Worm (Caenorhabditis elegans) whole organism, L1 larva: Measurements from ENCODE around the gene oac-23.
A peak's percentile ranks its signal among the peaks of the same experiment; 100 is the strongest.

ENCODE experiments used
- C04F5.9 ChIP-seq: sonication (generic microtip); optimal IDR thresholded peaks from 2 replicates; lab custom pipeline; 2016; ENCODE audit warnings: missing genetic modification characterization, missing compliant biosample characterization
- C16A3.4 ChIP-seq: fragments of 150-350 bp; optimal IDR thresholded peaks from 2 replicates; lab custom pipeline; 2014; ENCODE audit warnings: missing biosample characterization, missing genetic modification characterization
- C34B4.2 ChIP-seq: sonication (generic microtip); optimal IDR thresholded peaks from 2 replicates; lab custom pipeline; 2017; ENCODE audit warnings: mild to moderate bottlenecking, missing genetic modification characterization, missing compliant biosample characterization
- alr-1 ChIP-seq: fragments of 200-800 bp; sonication (Bioruptor generic); optimal IDR thresholded peaks from 2 replicates; lab custom pipeline; 2018; ENCODE audit warnings: borderline replicate concordance, mild to moderate bottlenecking, missing genetic modification characterization, missing compliant biosample characterization
- aly-2 ChIP-seq: fragments of 150-350 bp; optimal IDR thresholded peaks from 2 replicates; lab custom pipeline; 2014; ENCODE audit warnings: missing biosample characterization, missing genetic modification characterization
- ama-1 ChIP-seq: fragments of 150-350 bp; optimal IDR thresholded peaks from 2 replicates; lab custom pipeline; 2014
- ceh-8 ChIP-seq: fragments of 200-800 bp; sonication (Bioruptor generic); optimal IDR thresholded peaks from 2 replicates; lab custom pipeline; 2018; ENCODE audit warnings: mild to moderate bottlenecking, missing genetic modification characterization, moderate library complexity, missing compliant biosample characterization
- ces-1 ChIP-seq: fragments of 150-350 bp; optimal IDR thresholded peaks from 2 replicates; lab custom pipeline; 2014; ENCODE audit warnings: missing biosample characterization, missing genetic modification reagents, missing genetic modification characterization
- dpl-1 ChIP-seq, 3 experiments: fragments of 150-350 bp in 2 of 3; sonication (generic microtip) in 1 of 3; optimal IDR thresholded peaks; 2 replicates each; lab custom pipeline; 2014 to 2017; ENCODE audit warnings: missing biosample characterization in 3 of 3, missing genetic modification characterization in 3 of 3, missing genetic modification reagents in 3 of 3
- dsc-1 ChIP-seq: sonication (generic microtip); optimal IDR thresholded peaks from 2 replicates; lab custom pipeline; 2016; ENCODE audit warnings: mild to moderate bottlenecking, missing genetic modification characterization, missing compliant biosample characterization
- efl-1 ChIP-seq, 4 experiments: fragments of 150-350 bp; optimal IDR thresholded peaks in 3 of 4; peaks in 1 of 4; 1 replicate in 1 of 4; 2 replicates in 3 of 4; lab custom pipeline; 2014; ENCODE audit warnings: missing biosample characterization in 2 of 4, missing genetic modification characterization in 2 of 4, missing genetic modification reagents in 2 of 4
- egl-27 ChIP-seq, 2 experiments: fragments of 150-350 bp in 1 of 2; sonication (generic microtip); optimal IDR thresholded peaks; 3 replicates each; lab custom pipeline; 2017 to 2018; ENCODE audit warnings: missing biosample characterization in 2 of 2, missing genetic modification characterization in 2 of 2, missing genetic modification reagents in 2 of 2
- fkh-4 ChIP-seq: sonication (generic microtip); optimal IDR thresholded peaks from 2 replicates; lab custom pipeline; 2016; ENCODE audit warnings: missing compliant biosample characterization, missing genetic modification characterization, borderline replicate concordance
- fkh-8 ChIP-seq: sonication (generic microtip); optimal IDR thresholded peaks from 2 replicates; lab custom pipeline; 2016; ENCODE audit warnings: mild to moderate bottlenecking, missing genetic modification characterization, missing compliant biosample characterization
- fos-1 ChIP-seq: fragments of 150-350 bp; optimal IDR thresholded peaks from 2 replicates; lab custom pipeline; 2014; ENCODE audit warnings: missing biosample characterization, missing genetic modification characterization
- isw-1 ChIP-seq: fragments of 200-800 bp; sonication (Bioruptor generic); IDR thresholded peaks from 2 replicates; pipeline ENCODE4 v1.3.6; 2022; ENCODE audit warnings: missing genetic modification characterization, missing compliant biosample characterization
- lin-14 ChIP-seq: fragments of 200-800 bp; sonication (Bioruptor generic); optimal IDR thresholded peaks from 2 replicates; lab custom pipeline; 2018; ENCODE audit warnings: mild to moderate bottlenecking, missing genetic modification characterization, moderate library complexity, missing compliant biosample characterization
- lir-3 ChIP-seq: sonication (generic microtip); optimal IDR thresholded peaks from 2 replicates; lab custom pipeline; 2016; ENCODE audit warnings: mild to moderate bottlenecking, missing genetic modification characterization, moderate library complexity, missing compliant biosample characterization; ENCODE audit not compliant: poor library complexity
- lsy-2 ChIP-seq, 2 experiments: fragments of 150-350 bp; optimal IDR thresholded peaks; 2 replicates each; lab custom pipeline; 2014; ENCODE audit warnings: missing biosample characterization in 2 of 2, missing genetic modification characterization in 2 of 2
- nhr-11 ChIP-seq: fragments of 150-350 bp; optimal IDR thresholded peaks from 2 replicates; lab custom pipeline; 2014; ENCODE audit warnings: missing biosample characterization, missing genetic modification characterization
- nhr-19 ChIP-seq: fragments of 200-800 bp; sonication (Bioruptor generic); conservative IDR thresholded peaks from 2 replicates; pipeline ENCODE4 v1.3.6; 2022; ENCODE audit warnings: missing genetic modification characterization, missing compliant biosample characterization
- nhr-85 ChIP-seq: sonication (generic microtip); peaks from one replicate; lab custom pipeline; 2016; ENCODE audit warnings: missing genetic modification characterization, inconsistent platforms, missing compliant biosample characterization
- nhr-90 ChIP-seq: sonication (generic microtip); optimal IDR thresholded peaks from 2 replicates; lab custom pipeline; 2016; ENCODE audit warnings: mild to moderate bottlenecking, missing genetic modification characterization, missing compliant biosample characterization; ENCODE audit not compliant: poor library complexity
- pag-3 ChIP-seq: sonication (generic microtip); optimal IDR thresholded peaks from 2 replicates; lab custom pipeline; 2017; ENCODE audit warnings: missing genetic modification characterization, mild to moderate bottlenecking, missing compliant biosample characterization, antibody characterized with exemption, borderline replicate concordance; ENCODE audit not compliant: insufficient read depth
- skn-1 ChIP-seq: fragments of 150-350 bp; optimal IDR thresholded peaks from 2 replicates; lab custom pipeline; 2014; ENCODE audit warnings: missing biosample characterization, missing genetic modification characterization
- sptf-1 ChIP-seq: fragments of 150-350 bp; optimal IDR thresholded peaks from 2 replicates; lab custom pipeline; 2014; ENCODE audit warnings: missing biosample characterization, missing genetic modification characterization
- sup-37 ChIP-seq: fragments of 200-800 bp; sonication (Bioruptor generic); optimal IDR thresholded peaks from 2 replicates; lab custom pipeline; 2018; ENCODE audit warnings: mild to moderate bottlenecking, missing genetic modification characterization, missing compliant biosample characterization
- tbx-2 ChIP-seq: sonication (generic microtip); optimal IDR thresholded peaks from 2 replicates; lab custom pipeline; 2016; ENCODE audit warnings: missing genetic modification characterization, missing compliant biosample characterization
- unc-30 ChIP-seq: sonication (generic microtip); optimal IDR thresholded peaks from 2 replicates; lab custom pipeline; 2017; ENCODE audit warnings: missing biosample characterization, missing genetic modification characterization
- unc-62 ChIP-seq: fragments of 150-350 bp; optimal IDR thresholded peaks from 2 replicates; lab custom pipeline; 2014; ENCODE audit warnings: missing biosample characterization, missing genetic modification reagents, missing genetic modification characterization
- unc-86 ChIP-seq: sonication (generic microtip); optimal IDR thresholded peaks from 2 replicates; lab custom pipeline; 2016; ENCODE audit warnings: missing genetic modification characterization, missing compliant biosample characterization
- unc-98 ChIP-seq: fragments of 200-800 bp; sonication (Bioruptor generic); IDR thresholded peaks from 2 replicates; pipeline ENCODE4 v1.3.6; 2022; ENCODE audit warnings: missing genetic modification characterization, missing compliant biosample characterization
- ztf-11 ChIP-seq, 2 experiments: sonication (generic microtip); optimal IDR thresholded peaks; 2 replicates each; lab custom pipeline; 2016 to 2017; ENCODE audit warnings: missing genetic modification characterization in 2 of 2, missing biosample characterization in 1 of 2, missing compliant biosample characterization in 1 of 2

oac-23 gene

ce11 chrIV:3855543-3855942 is 25.7 kb upstream of the oac-23 start, which contains the start of gene zag-1:
zag-1 (plus strand) TSS chrIV:3855843.
- no peak for TF ChIP-seq fos-1 (tag; lab: Kevin White, UChicago)
- TF ChIP-seq dpl-1 (GFP tag; optimal IDR thresholded peaks at IDR 0.05; lab: Kevin White, UChicago), result no peak
- no peak for TF ChIP-seq pag-3 (tag; lab: Kevin White, UChicago)
- no peak for TF ChIP-seq unc-62 (GFP tag; lab: Kevin White, UChicago)
- TF ChIP-seq egl-27 (tag; optimal IDR thresholded peaks at IDR 0.05; lab: Kevin White, UChicago), result no peak
- no peak for TF ChIP-seq lir-3
- TF ChIP-seq fkh-4 (tag; lab: Kevin White, UChicago), result no peak
- TF ChIP-seq tbx-2 (tag; lab: Kevin White, UChicago), result no peak
- no peak for TF ChIP-seq lsy-2 (tag; optimal IDR thresholded peaks at IDR 0.05; lab: Kevin White, UChicago)
- no peak for TF ChIP-seq unc-30 (tag; lab: Kevin White, UChicago)
- no peak for TF ChIP-seq C34B4.2
- no peak for TF ChIP-seq nhr-90
- no peak for TF ChIP-seq ces-1 (GFP tag; lab: Kevin White, UChicago)
- no peak for TF ChIP-seq sup-37 (GFP tag; lab: Kevin White, UChicago)
- TF ChIP-seq aly-2 (tag; lab: Kevin White, UChicago), result no peak
- no peak for TF ChIP-seq lin-14
- TF ChIP-seq unc-98 (GFP tag; lab: Robert Waterston, UW), result no peak
- no peak for TF ChIP-seq fkh-8 (tag; lab: Kevin White, UChicago)
- no peak for TF ChIP-seq unc-86 (tag; lab: Kevin White, UChicago)
- no peak for TF ChIP-seq C16A3.4 (tag; lab: Kevin White, UChicago)

- no peak for TF ChIP-seq dsc-1 (tag; lab: Kevin White, UChicago)
- TF ChIP-seq dpl-1 (GFP tag; optimal IDR thresholded peaks at IDR 0.05; lab: Kevin White, UChicago), result no peak
- TF ChIP-seq alr-1 (tag; lab: Kevin White, UChicago), result no peak
- TF ChIP-seq unc-98 (GFP tag; lab: Robert Waterston, UW), result no peak
- TF ChIP-seq nhr-85, result no peak
- no peak for TF ChIP-seq unc-86 (tag; lab: Kevin White, UChicago)
- TF ChIP-seq nhr-19 (GFP tag; lab: Robert Waterston, UW), result no peak
- no peak for TF ChIP-seq C04F5.9 (tag; lab: Kevin White, UChicago)
- no peak for TF ChIP-seq isw-1
- no peak for TF ChIP-seq lin-14
- no peak for TF ChIP-seq aly-2 (tag; lab: Kevin White, UChicago)
Observed at ce11 chrIV:3856190-3856589, 25.1 kb upstream of the oac-23 start.

ce11 chrIV:3857999-3858552 is 23.2 kb upstream of the oac-23 start:
- TF ChIP-seq unc-98 (GFP tag; lab: Robert Waterston, UW) (no peak), dsc-1 (tag; lab: Kevin White, UChicago) (no peak), lin-14 (peak; percentile 2), tbx-2 (tag; lab: Kevin White, UChicago) (peak; percentile 41), ztf-11 (tag; optimal IDR thresholded peaks at IDR 0.05; lab: Kevin White, UChicago) (peak in 1 of 2 experiments; percentile 23)

ce11 chrIV:3859552-3859951 is 21.7 kb upstream of the oac-23 start:
- TF ChIP-seq egl-27 (tag; optimal IDR thresholded peaks at IDR 0.05; lab: Kevin White, UChicago) (no peak), ceh-8 (no peak), aly-2 (tag; lab: Kevin White, UChicago) (no peak), unc-86 (tag; lab: Kevin White, UChicago) (no peak), nhr-11 (tag; lab: Kevin White, UChicago) (no peak), sptf-1 (no peak), efl-1 (optimal IDR thresholded peaks at IDR 0.05; lab: Kevin White, UChicago) (no peak), efl-1 (GFP tag; optimal IDR thresholded peaks at IDR 0.05 in 1 of 2; lab: Kevin White, UChicago) (peak in 1 of 2 experiments; percentile 75), ama-1 (no peak), skn-1 (no peak)
